Fruit fly (Drosophila melanogaster): ENCODE measurements around the gene Nrx-IV.

DNA sequence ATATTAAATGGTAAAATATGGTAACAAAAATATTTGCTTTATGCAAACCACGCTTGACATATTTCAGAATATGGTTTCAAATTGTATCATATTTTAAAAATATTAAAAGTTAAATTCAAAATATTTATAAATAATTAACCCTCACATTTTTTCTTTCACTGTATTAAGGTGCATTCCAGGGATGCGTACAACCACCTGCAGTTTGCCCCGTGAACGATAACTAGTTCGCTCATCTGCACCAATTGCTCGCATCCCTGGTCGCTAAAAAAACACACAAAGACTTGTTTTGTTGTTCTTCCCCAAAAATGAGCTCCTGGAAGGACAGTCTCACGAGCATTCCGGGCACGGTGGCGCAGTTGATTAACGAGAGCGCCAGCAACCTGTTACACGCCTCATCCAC lies 14.4 kb upstream of the Nrx-IV start, which contains the start of gene DEF8:
- TF ChIP-seq Hr39 (GFP tag; optimal IDR thresholded peaks at IDR 0.05) (peak; percentile 62), Eip75B (GFP tag; optimal IDR thresholded peaks at IDR 0.05) (no peak), CG6163 (GFP tag; IDR thresholded peaks at IDR 0.05) (peak; percentile 90), fkh (GFP tag; optimal IDR thresholded peaks at IDR 0.05) (no peak), CG6276 (GFP tag; optimal IDR thresholded peaks at IDR 0.05) (peak; percentile 69), Hr4 (GFP tag; optimal IDR thresholded peaks at IDR 0.05) (no peak), CG6792 (GFP tag; optimal IDR thresholded peaks at IDR 0.05) (peak; percentile 59), CG3919 (GFP tag; optimal IDR thresholded peaks at IDR 0.05) (peak; percentile 82), CG8119 (GFP tag; IDR thresholded peaks at IDR 0.05) (peak; percentile 86), CG15336 (GFP tag; IDR thresholded peaks at IDR 0.05) (peak; percentile 92), CG1621 (tag; optimal IDR thresholded peaks at IDR 0.05) (peak; percentile 55), Lpt (GFP tag; optimal IDR thresholded peaks at IDR 0.05) (peak; percentile 68), CG11902 (GFP tag; optimal IDR thresholded peaks at IDR 0.05) (peak; percentile 49), cyc (GFP tag; optimal IDR thresholded peaks at IDR 0.05) (peak; percentile 67)
